Worm (Caenorhabditis elegans) whole organism, early embryonic: Measurements from ENCODE around the gene grl-19.

Experiments
- B0310.2 ChIP-seq: sonication (generic microtip); optimal IDR thresholded peaks from 2 replicates; lab custom pipeline; 2016; ENCODE audit warnings: mild to moderate bottlenecking, missing genetic modification characterization, missing compliant biosample characterization
- F13C5.2 ChIP-seq: sonication (generic microtip); optimal IDR thresholded peaks from 2 replicates; lab custom pipeline; 2017; ENCODE audit warnings: mild to moderate bottlenecking, missing genetic modification characterization, inconsistent platforms, missing compliant biosample characterization
- aly-1 ChIP-seq: sonication (generic microtip); optimal IDR thresholded peaks from 2 replicates; lab custom pipeline; 2016; ENCODE audit warnings: missing genetic modification characterization, missing compliant biosample characterization
- ama-1 ChIP-seq: fragments of 150-350 bp; optimal IDR thresholded peaks from 2 replicates; lab custom pipeline; 2014
- ceh-13 ChIP-seq: fragments of 200-800 bp; sonication (Bioruptor generic); optimal IDR thresholded peaks from 2 replicates; lab custom pipeline; 2018; ENCODE audit warnings: mild to moderate bottlenecking, missing genetic modification characterization, missing compliant biosample characterization
- ceh-36 ChIP-seq: sonication (generic microtip); optimal IDR thresholded peaks from 2 replicates; lab custom pipeline; 2016; ENCODE audit warnings: missing genetic modification characterization, inconsistent platforms, missing compliant biosample characterization
- ets-7 ChIP-seq: sonication (generic microtip); optimal IDR thresholded peaks from 2 replicates; lab custom pipeline; 2016; ENCODE audit warnings: missing genotype, missing genetic modification characterization, missing compliant biosample characterization
- flt-1 ChIP-seq: fragments of 200-800 bp; sonication (Bioruptor generic); IDR thresholded peaks from 2 replicates; pipeline ENCODE4 v1.3.6; 2022; ENCODE audit warnings: missing genetic modification characterization, missing compliant biosample characterization
- hmbx-1 ChIP-seq: sonication (generic microtip); optimal IDR thresholded peaks from 2 replicates; lab custom pipeline; 2016; ENCODE audit warnings: mild to moderate bottlenecking, missing genetic modification characterization, missing compliant biosample characterization
- hmg-4 ChIP-seq: fragments of 200-800 bp; sonication (Bioruptor generic); optimal IDR thresholded peaks from 2 replicates; lab custom pipeline; 2018; ENCODE audit warnings: mild to moderate bottlenecking, missing genetic modification characterization, missing compliant biosample characterization
- hnd-1 ChIP-seq: sonication (generic microtip); optimal IDR thresholded peaks from 2 replicates; lab custom pipeline; 2016; ENCODE audit warnings: missing genetic modification characterization, missing compliant biosample characterization
- pes-1 ChIP-seq: fragments of 200-800 bp; sonication (Bioruptor generic); IDR thresholded peaks from 2 replicates; pipeline ENCODE4 v1.3.6; 2022; ENCODE audit warnings: missing genetic modification reagents, missing genetic modification characterization, missing compliant biosample characterization
- scrt-1 ChIP-seq: fragments of 200-800 bp; sonication (Bioruptor generic); IDR thresholded peaks from 2 replicates; pipeline ENCODE4 v1.3.6; 2022; ENCODE audit warnings: missing genetic modification characterization, missing compliant biosample characterization
- sea-1 ChIP-seq: fragments of 200-800 bp; sonication (Bioruptor generic); conservative IDR thresholded peaks from 2 replicates; pipeline ENCODE4 v1.3.6; 2022; ENCODE audit warnings: missing genetic modification characterization, missing compliant biosample characterization
- tbx-11 ChIP-seq: fragments of 200-800 bp; sonication (Bioruptor generic); IDR thresholded peaks from 2 replicates; pipeline ENCODE4 v1.3.6; 2022; ENCODE audit warnings: missing genetic modification characterization, missing compliant biosample characterization
- tbx-37 ChIP-seq: fragments of 200-800 bp; sonication (Bioruptor generic); conservative IDR thresholded peaks from 2 replicates; pipeline ENCODE4 v1.3.6; 2022; ENCODE audit warnings: missing genetic modification reagents, missing genetic modification characterization, missing compliant biosample characterization
- tra-4 ChIP-seq: sonication (generic microtip); optimal IDR thresholded peaks from 2 replicates; lab custom pipeline; 2017; ENCODE audit warnings: missing genetic modification characterization, missing compliant biosample characterization

grl-19 gene

ce11 chrIV:237350-237749 is 15.0 kb downstream of the grl-19 start, which contains the start of gene ints-13:
Gene ints-13, minus strand, starts transcription at chrIV:237450.
- no peak for TF ChIP-seq hnd-1 (tag; lab: Kevin White, UChicago)
- peak; percentile 20 for TF ChIP-seq ama-1 (lab: Kevin White, UChicago)

- TF ChIP-seq tbx-11 (GFP tag; lab: Robert Waterston, UW) (no peak), hmg-4 (no peak), B0310.2 (tag; lab: Kevin White, UChicago) (no peak), tbx-37 (GFP tag; lab: Robert Waterston, UW) (no peak), tra-4 (tag; lab: Kevin White, UChicago) (no peak), pes-1 (GFP tag; lab: Robert Waterston, UW) (no peak), flt-1 (GFP tag; lab: Robert Waterston, UW) (no peak), scrt-1 (GFP tag; lab: Robert Waterston, UW) (no peak), ceh-13 (GFP tag; lab: Kevin White, UChicago) (no peak), hnd-1 (tag; lab: Kevin White, UChicago) (no peak), ceh-36 (tag; lab: Kevin White, UChicago) (no peak), sea-1 (GFP tag; lab: Robert Waterston, UW) (no peak), ets-7 (tag; lab: Kevin White, UChicago) (no peak), hmbx-1 (tag; lab: Kevin White, UChicago) (no peak), ama-1 (lab: Kevin White, UChicago) (no peak), F13C5.2 (tag; lab: Kevin White, UChicago) (no peak)
Measured at ce11 chrIV:236138-236537, 16.2 kb downstream of the grl-19 start.

DNA sequence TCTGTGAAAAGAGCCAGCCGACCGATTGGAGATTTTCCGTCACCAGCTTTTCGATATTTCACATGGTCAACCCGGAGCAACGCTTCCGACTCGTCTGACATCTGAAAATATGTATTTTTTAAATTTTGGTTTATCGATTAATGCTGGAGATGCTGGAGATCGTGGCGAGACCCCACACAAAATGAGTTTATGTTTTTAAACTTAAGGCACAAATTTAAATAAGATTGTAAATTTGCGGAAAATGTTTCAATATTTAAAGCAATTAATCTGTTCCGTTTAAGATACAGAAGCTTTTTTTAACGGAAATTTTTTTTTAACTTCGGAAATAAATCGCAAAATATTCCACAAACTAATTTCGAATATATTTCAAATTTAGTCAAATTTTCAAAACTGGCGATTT is 20.7 kb downstream of the grl-19 start, which contains the start of gene gtf-2H1:
TSS of gene gtf-2H1 (minus strand) at position 101 of the 400 bp plus-strand sequence.
- TF ChIP-seq ceh-36 (tag; lab: Kevin White, UChicago) (no peak), ets-7 (tag; lab: Kevin White, UChicago) (no peak), aly-1 (tag; lab: Kevin White, UChicago) (no peak), tbx-37 (GFP tag; lab: Robert Waterston, UW) (no peak), hnd-1 (tag; lab: Kevin White, UChicago) (no peak), pes-1 (GFP tag; lab: Robert Waterston, UW) (no peak), tra-4 (tag; lab: Kevin White, UChicago) (no peak), ceh-13 (GFP tag; lab: Kevin White, UChicago) (no peak), hmbx-1 (tag; lab: Kevin White, UChicago) (no peak), tbx-11 (GFP tag; lab: Robert Waterston, UW) (no peak), sea-1 (GFP tag; lab: Robert Waterston, UW) (no peak), flt-1 (GFP tag; lab: Robert Waterston, UW) (no peak), hmg-4 (no peak), scrt-1 (GFP tag; lab: Robert Waterston, UW) (no peak), F13C5.2 (tag; lab: Kevin White, UChicago) (no peak), ama-1 (lab: Kevin White, UChicago) (no peak), B0310.2 (tag; lab: Kevin White, UChicago) (no peak)

DNA sequence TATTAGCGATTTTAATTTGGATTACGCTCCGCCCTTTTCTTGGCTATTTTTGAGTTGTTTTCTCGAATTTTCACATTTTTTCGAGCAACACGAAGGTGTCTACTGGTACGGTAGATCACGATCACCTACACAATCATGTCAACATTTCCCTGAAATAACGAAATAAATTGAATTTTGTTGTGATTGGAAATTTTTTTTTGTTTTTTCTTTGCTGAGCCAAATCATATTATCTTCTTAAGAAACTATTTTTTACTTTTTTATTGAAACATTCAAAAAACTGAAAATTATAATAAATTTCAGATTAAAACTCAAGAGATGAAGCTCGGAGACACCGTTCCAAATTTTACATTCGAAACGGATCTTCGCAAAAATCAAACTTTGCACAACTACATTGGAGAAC is 34.1 kb downstream of the grl-19 start, which contains the start of gene prdx-6:
TSS of gene prdx-6 (plus strand) at position 301 of the 400 bp plus-strand sequence.
- no peak for TF ChIP-seq tbx-11 (GFP tag; lab: Robert Waterston, UW)
- no peak for TF ChIP-seq aly-1 (tag; lab: Kevin White, UChicago)
- TF ChIP-seq ceh-36 (tag; lab: Kevin White, UChicago) = no peak
- no peak for TF ChIP-seq ceh-13 (GFP tag; lab: Kevin White, UChicago)
- TF ChIP-seq F13C5.2 (tag; lab: Kevin White, UChicago) = no peak
- TF ChIP-seq B0310.2 (tag; lab: Kevin White, UChicago) = no peak
- TF ChIP-seq pes-1 (GFP tag; lab: Robert Waterston, UW) = no peak

ce11 chrIV:210591-210990 is 41.8 kb downstream of the grl-19 start:
- TF ChIP-seq B0310.2 (tag; lab: Kevin White, UChicago) (no peak), pes-1 (GFP tag; lab: Robert Waterston, UW) (no peak), hmg-4 (no peak), tbx-37 (GFP tag; lab: Robert Waterston, UW) (no peak), flt-1 (GFP tag; lab: Robert Waterston, UW) (no peak), ceh-36 (tag; lab: Kevin White, UChicago) (no peak), ceh-13 (GFP tag; lab: Kevin White, UChicago) (no peak), hnd-1 (tag; lab: Kevin White, UChicago) (no peak), F13C5.2 (tag; lab: Kevin White, UChicago) (no peak), tra-4 (tag; lab: Kevin White, UChicago) (no peak), aly-1 (tag; lab: Kevin White, UChicago) (no peak), tbx-11 (GFP tag; lab: Robert Waterston, UW) (no peak), ets-7 (tag; lab: Kevin White, UChicago) (no peak), scrt-1 (GFP tag; lab: Robert Waterston, UW) (no peak), hmbx-1 (tag; lab: Kevin White, UChicago) (no peak)

- TF ChIP-seq ets-7 (tag; lab: Kevin White, UChicago) (no peak), F13C5.2 (tag; lab: Kevin White, UChicago) (no peak), ceh-36 (tag; lab: Kevin White, UChicago) (no peak), tbx-37 (GFP tag; lab: Robert Waterston, UW) (no peak), hnd-1 (tag; lab: Kevin White, UChicago) (no peak), sea-1 (GFP tag; lab: Robert Waterston, UW) (no peak), aly-1 (tag; lab: Kevin White, UChicago) (no peak), hmbx-1 (tag; lab: Kevin White, UChicago) (no peak), flt-1 (GFP tag; lab: Robert Waterston, UW) (no peak), pes-1 (GFP tag; lab: Robert Waterston, UW) (no peak), scrt-1 (GFP tag; lab: Robert Waterston, UW) (no peak), tra-4 (tag; lab: Kevin White, UChicago) (no peak), ceh-13 (GFP tag; lab: Kevin White, UChicago) (no peak)
Measured at ce11 chrIV:207885-208284, 44.5 kb downstream of the grl-19 start, which contains the start of gene Y38C1AA.1. Gene Y38C1AA.1, plus strand, starts transcription at chrIV:208185.
